Fruit fly (Drosophila melanogaster) whole organism, embryonic: ENCODE data around the gene Tim17b1.
A peak's percentile ranks its signal among the peaks of the same experiment; 100 is the strongest.

Experiments
- BEAF-32 ChIP-seq: fragments of 200-800 bp; sonication (Bioruptor generic); optimal IDR thresholded peaks from 3 replicates; lab custom pipeline; 2017; ENCODE audit warnings: missing biosample characterization, missing genetic modification characterization, mild to moderate bottlenecking, moderate library complexity, missing genetic modification reagents
- CG10267 ChIP-seq: fragments of 200-800 bp; sonication (Bioruptor generic); optimal IDR thresholded peaks from 2 replicates; lab custom pipeline; 2018; ENCODE audit warnings: missing biosample characterization, mild to moderate bottlenecking, missing genetic modification characterization, moderate library complexity
- CG10366 ChIP-seq: fragments of 200-800 bp; sonication (Bioruptor generic); IDR thresholded peaks from 2 replicates; pipeline ENCODE4 v1.3.6; 2022; ENCODE audit warnings: missing biosample characterization, missing genetic modification characterization
- CG11695 ChIP-seq: fragments of 200-800 bp; sonication (Bioruptor generic); IDR thresholded peaks from 3 replicates; pipeline ENCODE4 v1.3.6; 2022; ENCODE audit warnings: missing biosample characterization, missing genetic modification characterization
- CG12659 ChIP-seq: fragments of 200-800 bp; sonication (Bioruptor generic); optimal IDR thresholded peaks from 3 replicates; lab custom pipeline; 2017; ENCODE audit warnings: mild to moderate bottlenecking, missing biosample characterization, missing genetic modification reagents, missing genetic modification characterization
- CG13287 ChIP-seq: fragments of 200-800 bp; sonication (Bioruptor generic); IDR thresholded peaks from 2 replicates; pipeline ENCODE4 v1.3.6; 2022; ENCODE audit warnings: missing biosample characterization, missing genetic modification characterization; ENCODE audit not compliant: partially characterized antibody
- CG14710 ChIP-seq: fragments of 200-800 bp; sonication (Bioruptor generic); optimal IDR thresholded peaks from 3 replicates; lab custom pipeline; 2019; ENCODE audit warnings: missing biosample characterization, mild to moderate bottlenecking, missing genetic modification characterization, moderate library complexity
- CG15269 ChIP-seq: fragments of 200-800 bp; sonication (Bioruptor generic); optimal IDR thresholded peaks from 2 replicates; lab custom pipeline; 2018; ENCODE audit warnings: missing biosample characterization, mild to moderate bottlenecking, missing genetic modification characterization, moderate library complexity
- CG1603 ChIP-seq: fragments of 200-800 bp; sonication (Bioruptor generic); optimal IDR thresholded peaks from 2 replicates; lab custom pipeline; 2019; ENCODE audit warnings: missing biosample characterization, mild to moderate bottlenecking, missing genetic modification characterization, moderate library complexity
- CG17328 ChIP-seq: fragments of 200-800 bp; sonication (Bioruptor generic); IDR thresholded peaks from 2 replicates; pipeline ENCODE4 v1.3.6; 2022; ENCODE audit warnings: missing biosample characterization, missing genetic modification characterization
- CG2202 ChIP-seq: fragments of 200-800 bp; sonication (Bioruptor generic); optimal IDR thresholded peaks from 2 replicates; lab custom pipeline; 2018; ENCODE audit warnings: missing biosample characterization, mild to moderate bottlenecking, missing genetic modification characterization
- CG3281 ChIP-seq: fragments of 200-800 bp; sonication (Bioruptor generic); optimal IDR thresholded peaks from 3 replicates; lab custom pipeline; 2017; ENCODE audit warnings: missing biosample characterization, mild to moderate bottlenecking, missing genetic modification characterization
- CG33557 ChIP-seq: fragments of 200-800 bp; sonication (Bioruptor generic); optimal IDR thresholded peaks from 2 replicates; lab custom pipeline; 2019; ENCODE audit warnings: missing biosample characterization, mild to moderate bottlenecking, missing genetic modification characterization, moderate library complexity
- CG43689 ChIP-seq: fragments of 200-800 bp; sonication (Bioruptor generic); IDR thresholded peaks from 2 replicates; pipeline ENCODE4 v1.3.6; 2022; ENCODE audit warnings: missing biosample characterization, missing genetic modification characterization
- CG6175 ChIP-seq: fragments of 200-800 bp; sonication (Bioruptor generic); IDR thresholded peaks from 3 replicates; pipeline ENCODE4 v1.3.6; 2022; ENCODE audit warnings: missing biosample characterization, missing genetic modification characterization
- CG6654 ChIP-seq: fragments of 200-800 bp; sonication (Bioruptor generic); optimal IDR thresholded peaks from 2 replicates; lab custom pipeline; 2017; ENCODE audit warnings: missing biosample characterization, mild to moderate bottlenecking, missing genetic modification characterization
- CG8359 ChIP-seq: fragments of 200-800 bp; sonication (Bioruptor generic); optimal IDR thresholded peaks from 2 replicates; lab custom pipeline; 2017; ENCODE audit warnings: missing biosample characterization, mild to moderate bottlenecking, missing genetic modification characterization, borderline replicate concordance
- CG9817 ChIP-seq: fragments of 200-800 bp; sonication (Bioruptor generic); optimal IDR thresholded peaks from 2 replicates; lab custom pipeline; 2018; ENCODE audit warnings: missing biosample characterization, mild to moderate bottlenecking, missing genetic modification characterization, moderate library complexity
- D19A ChIP-seq: fragments of 200-800 bp; optimal IDR thresholded peaks from 3 replicates; lab custom pipeline; 2019; ENCODE audit warnings: missing biosample characterization, mild to moderate bottlenecking, missing genetic modification characterization, moderate library complexity
- Deaf1 ChIP-seq: fragments of 200-800 bp; optimal IDR thresholded peaks from 3 replicates; lab custom pipeline; 2019; ENCODE audit warnings: missing biosample characterization, mild to moderate bottlenecking, missing genetic modification characterization, moderate library complexity
- E2f2 ChIP-seq: fragments of 200-800 bp; sonication (Bioruptor generic); IDR thresholded peaks from 2 replicates; pipeline ENCODE4 v1.3.6; 2022; ENCODE audit warnings: missing biosample characterization, missing genetic modification characterization
- HLHmδ ChIP-seq: fragments of 200-800 bp; sonication (Bioruptor generic); optimal IDR thresholded peaks from 2 replicates; lab custom pipeline; 2018; ENCODE audit warnings: missing biosample characterization, mild to moderate bottlenecking, missing genetic modification characterization, moderate library complexity
- Hr39 ChIP-seq: fragments of >200 bp; optimal IDR thresholded peaks from 2 replicates; lab custom pipeline; 2017
- Lpt ChIP-seq: fragments of >200 bp; optimal IDR thresholded peaks from 2 replicates; lab custom pipeline; 2018; ENCODE audit warnings: missing biosample characterization, missing genetic modification characterization
- Max ChIP-seq: fragments of 200-800 bp; sonication (Bioruptor generic); optimal IDR thresholded peaks from 2 replicates; lab custom pipeline; 2016; ENCODE audit warnings: missing biosample characterization, mild to moderate bottlenecking, missing genetic modification characterization
- NFAT ChIP-seq: fragments of 200-800 bp; sonication (Bioruptor generic); IDR thresholded peaks from 2 replicates; pipeline ENCODE4 v1.3.6; 2022; ENCODE audit warnings: missing biosample characterization, missing genetic modification characterization
- Scr ChIP-seq: fragments of 200-800 bp; sonication (Bioruptor generic); IDR thresholded peaks from 2 replicates; pipeline ENCODE4 v1.3.6; 2022; ENCODE audit warnings: missing biosample characterization, missing genetic modification characterization; ENCODE audit not compliant: partially characterized antibody
- Ssrp ChIP-seq: fragments of 200-800 bp; sonication (Bioruptor generic); optimal IDR thresholded peaks from 2 replicates; lab custom pipeline; 2018; ENCODE audit warnings: missing biosample characterization, mild to moderate bottlenecking, missing genetic modification characterization, moderate library complexity
- Taf1 ChIP-seq: fragments of 200-800 bp; sonication (Bioruptor generic); IDR thresholded peaks from 2 replicates; pipeline ENCODE4 v1.3.6; 2022; ENCODE audit warnings: missing biosample characterization, missing genetic modification characterization
- Usf ChIP-seq: fragments of 200-800 bp; sonication (Bioruptor generic); optimal IDR thresholded peaks from 2 replicates; lab custom pipeline; 2017; ENCODE audit warnings: missing genotype, missing biosample characterization, missing genetic modification characterization
- Xbp1 ChIP-seq: fragments of 200-800 bp; sonication (Bioruptor generic); optimal IDR thresholded peaks from 3 replicates; lab custom pipeline; 2016; ENCODE audit warnings: missing biosample characterization, mild to moderate bottlenecking, missing genetic modification characterization
- bcd ChIP-seq: fragments of 200-800 bp; sonication (Bioruptor generic); optimal IDR thresholded peaks from 2 replicates; lab custom pipeline; 2017; ENCODE audit warnings: missing biosample characterization, mild to moderate bottlenecking, missing genetic modification characterization
- chn ChIP-seq: fragments of 200-800 bp; sonication (Bioruptor generic); optimal IDR thresholded peaks from 2 replicates; lab custom pipeline; 2016; ENCODE audit warnings: missing biosample characterization, missing genetic modification characterization
- en ChIP-seq: fragments of 200-800 bp; sonication (Bioruptor generic); optimal IDR thresholded peaks from 2 replicates; lab custom pipeline; 2016; ENCODE audit warnings: missing biosample characterization, missing genetic modification characterization
- eyg ChIP-seq: fragments of 200-800 bp; sonication (Bioruptor generic); optimal IDR thresholded peaks from 3 replicates; lab custom pipeline; 2016; ENCODE audit warnings: missing biosample characterization, missing genetic modification characterization
- gfzf ChIP-seq: fragments of 200-800 bp; sonication (Bioruptor generic); optimal IDR thresholded peaks from 2 replicates; lab custom pipeline; 2016; ENCODE audit warnings: missing biosample characterization, mild to moderate bottlenecking, missing genetic modification characterization, moderate library complexity
- ham ChIP-seq: fragments of 200-800 bp; sonication (Bioruptor generic); IDR thresholded peaks from 2 replicates; pipeline ENCODE4 v1.3.6; 2022; ENCODE audit warnings: missing biosample characterization, missing genetic modification characterization
- hth ChIP-seq: fragments of >200 bp; optimal IDR thresholded peaks from 2 replicates; lab custom pipeline; 2017; ENCODE audit warnings: inconsistent platforms
- jigr1 ChIP-seq: fragments of 200-800 bp; sonication (Bioruptor generic); IDR thresholded peaks from 3 replicates; pipeline ENCODE4 v1.3.6; 2022; ENCODE audit warnings: missing biosample characterization, missing genetic modification characterization
- org-1 ChIP-seq: fragments of 200-800 bp; sonication (Bioruptor generic); optimal IDR thresholded peaks from 2 replicates; lab custom pipeline; 2017; ENCODE audit warnings: missing biosample characterization, missing genetic modification characterization
- pb ChIP-seq: fragments of 200-800 bp; sonication (Bioruptor generic); optimal IDR thresholded peaks from 3 replicates; lab custom pipeline; 2016; ENCODE audit warnings: missing biosample characterization, missing genetic modification characterization
- pita ChIP-seq: fragments of 200-800 bp; sonication (Bioruptor generic); optimal IDR thresholded peaks from 2 replicates; lab custom pipeline; 2017; ENCODE audit warnings: missing biosample characterization, mild to moderate bottlenecking, missing genetic modification characterization
- sima ChIP-seq: fragments of 200-800 bp; sonication (Bioruptor generic); optimal IDR thresholded peaks from 2 replicates; lab custom pipeline; 2016; ENCODE audit warnings: missing biosample characterization, missing genetic modification characterization
- slou ChIP-seq: fragments of 200-800 bp; sonication (Bioruptor generic); optimal IDR thresholded peaks from 3 replicates; lab custom pipeline; 2016; ENCODE audit warnings: missing biosample characterization, missing genetic modification characterization
- stc ChIP-seq: fragments of 200-800 bp; sonication (Bioruptor generic); IDR thresholded peaks from 2 replicates; pipeline ENCODE4 v1.3.6; 2022; ENCODE audit warnings: missing biosample characterization, missing genetic modification characterization
- tio ChIP-seq: fragments of 200-800 bp; sonication (Bioruptor generic); optimal IDR thresholded peaks from 2 replicates; lab custom pipeline; 2017; ENCODE audit warnings: missing biosample characterization, missing genetic modification characterization, inconsistent platforms
- tll ChIP-seq, 2 experiments: fragments of 200-800 bp in 1 of 2; fragments of >200 bp in 1 of 2; sonication (Bioruptor generic) in 1 of 2; optimal IDR thresholded peaks; 2 replicates each; lab custom pipeline; 2017 to 2019; ENCODE audit warnings: missing biosample characterization in 2 of 2, missing genetic modification characterization in 2 of 2, mild to moderate bottlenecking in 1 of 2, moderate library complexity in 1 of 2
- zfh2 ChIP-seq: fragments of 200-800 bp; sonication (Bioruptor generic); optimal IDR thresholded peaks from 2 replicates; lab custom pipeline; 2016; ENCODE audit warnings: missing biosample characterization, missing genetic modification characterization

Tim17b1 gene

dm6 chr3R:5263311-5264250, 36.4 kb upstream of the Tim17b1 start (continued):
- TF ChIP-seq Hr39 (lab: Kevin White, UChicago) (no peak), D19A (tag; lab: Kevin White, UChicago) (peak; percentile 86), bcd (GFP tag; lab: Kevin White, UChicago) (peak; percentile 86), slou (peak; percentile 35), org-1 (GFP tag; lab: Kevin White, UChicago) (peak; percentile 49), CG6654 (GFP tag; lab: Kevin White, UChicago) (peak; percentile 53), gfzf (no peak), ham (GFP tag; lab: Robert Waterston, UW) (no peak; the same call in 1 of the 2 replicates), CG1603 (peak; percentile 51), eyg (no peak), CG33557 (GFP tag; lab: Kevin White, UChicago) (peak; percentile 72), E2f2 (peak; percentile 58; the same call in 1 of the 2 replicates), sima (GFP tag; lab: Kevin White, UChicago) (no peak), CG15269 (tag; lab: Kevin White, UChicago) (peak; percentile 93), CG10267 (tag; lab: Kevin White, UChicago) (peak; percentile 83), CG43689 (GFP tag; lab: Robert Waterston, UW) (0 out of 2 replicates have a peak, but pooled peaks have one; percentile 42), tll (GFP tag; optimal IDR thresholded peaks at IDR 0.05; lab: Kevin White, UChicago) (no peak), Xbp1 (GFP tag; lab: Kevin White, UChicago) (peak; percentile 82), CG3281 (peak; percentile 91), stc (GFP tag; lab: Robert Waterston, UW) (peak; percentile 66; the same call in 1 of the 2 replicates), en (GFP tag; lab: Kevin White, UChicago) (no peak), Usf (GFP tag; lab: Kevin White, UChicago) (peak; percentile 22), CG8359 (peak; percentile 78), CG10366 (peak; percentile 51; the same call in 1 of the 2 replicates), CG2202 (peak; percentile 32), HLHmδ (GFP tag; lab: Kevin White, UChicago) (no peak), Lpt (GFP tag; lab: Kevin White, UChicago) (no peak), jigr1 (no peak), CG6175 (GFP tag; lab: Robert Waterston, UW) (no peak; the same call in 2 of the 3 replicates), pita (no peak), tio (peak; percentile 56), CG12659 (GFP tag; lab: Kevin White, UChicago) (peak; percentile 94), CG9817 (tag; lab: Kevin White, UChicago) (peak; percentile 85), BEAF-32 (GFP tag; lab: Kevin White, UChicago) (no peak), pb (GFP tag; lab: Kevin White, UChicago) (no peak), zfh2 (GFP tag; lab: Kevin White, UChicago) (peak; percentile 8), Ssrp (peak; percentile 87), Max (GFP tag; lab: Kevin White, UChicago) (peak; percentile 69), CG11695 (GFP tag; lab: Robert Waterston, UW) (peak; percentile 90), chn (GFP tag; lab: Kevin White, UChicago) (peak; percentile 11), NFAT (GFP tag; lab: Robert Waterston, UW) (0 out of 2 replicates have a peak, but pooled peaks have one; percentile 29), CG13287 (GFP tag; lab: Robert Waterston, UW) (peak; percentile 39; the same call in 1 of the 2 replicates), CG17328 (peak; percentile 55), Deaf1 (peak; percentile 45), Scr (GFP tag; lab: Robert Waterston, UW) (no peak), CG14710 (peak; percentile 84), hth (lab: Kevin White, UChicago) (no peak), Taf1 (GFP tag; lab: Robert Waterston, UW) (no peak)
